Fruit fly (Drosophila melanogaster) ovary, adult (tissue): ENCODE measurements around the gene CG13992.

Experiments
- CG17801 ChIP-seq: fragments of 200-800 bp; optimal IDR thresholded peaks from 2 replicates; lab custom pipeline; 2019; ENCODE audit warnings: missing biosample characterization, mild to moderate bottlenecking, missing genetic modification characterization, moderate library complexity; ENCODE audit not compliant: partially characterized antibody

The CG13992 gene

DNA sequence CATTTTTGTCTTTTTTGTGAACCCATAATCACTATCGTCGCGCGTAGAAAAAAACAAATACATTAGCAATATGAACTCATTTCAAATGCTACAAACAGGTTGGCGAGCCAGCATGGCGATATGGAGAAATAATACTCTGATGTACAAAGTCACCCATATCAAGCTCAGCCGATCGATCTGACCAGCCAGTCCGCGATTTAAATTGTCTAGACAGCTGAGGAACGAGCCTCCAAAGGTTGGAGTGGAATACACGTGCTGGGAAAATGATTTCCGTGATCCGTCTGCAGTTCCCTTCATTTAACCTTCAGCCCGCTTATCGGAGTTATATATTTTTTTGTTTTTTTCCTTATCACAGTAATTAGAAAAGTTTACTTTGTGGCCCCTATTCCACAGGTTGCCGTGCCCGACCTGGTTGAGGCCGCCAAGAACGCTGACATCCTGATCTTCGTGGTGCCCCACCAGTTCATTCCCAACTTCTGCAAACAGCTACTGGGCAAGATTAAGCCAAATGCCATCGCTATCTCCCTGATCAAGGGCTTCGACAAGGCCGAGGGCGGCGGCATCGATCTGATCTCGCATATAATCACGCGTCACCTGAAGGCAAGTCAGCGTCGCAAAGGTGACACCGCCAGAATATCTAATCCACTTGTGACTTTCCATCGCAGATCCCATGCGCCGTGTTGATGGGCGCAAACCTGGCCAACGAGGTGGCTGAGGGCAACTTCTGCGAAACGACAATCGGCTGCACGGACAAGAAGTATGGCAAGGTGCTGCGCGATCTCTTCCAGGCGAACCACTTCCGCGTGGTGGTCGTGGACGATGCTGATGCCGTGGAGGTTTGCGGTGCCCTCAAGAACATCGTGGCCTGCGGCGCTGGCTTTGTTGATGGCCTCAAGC lies 21.7 kb downstream of the CG13992 start:
- TF ChIP-seq CG17801 (GFP tag; lab: Kevin White, UChicago), result no peak

DNA sequence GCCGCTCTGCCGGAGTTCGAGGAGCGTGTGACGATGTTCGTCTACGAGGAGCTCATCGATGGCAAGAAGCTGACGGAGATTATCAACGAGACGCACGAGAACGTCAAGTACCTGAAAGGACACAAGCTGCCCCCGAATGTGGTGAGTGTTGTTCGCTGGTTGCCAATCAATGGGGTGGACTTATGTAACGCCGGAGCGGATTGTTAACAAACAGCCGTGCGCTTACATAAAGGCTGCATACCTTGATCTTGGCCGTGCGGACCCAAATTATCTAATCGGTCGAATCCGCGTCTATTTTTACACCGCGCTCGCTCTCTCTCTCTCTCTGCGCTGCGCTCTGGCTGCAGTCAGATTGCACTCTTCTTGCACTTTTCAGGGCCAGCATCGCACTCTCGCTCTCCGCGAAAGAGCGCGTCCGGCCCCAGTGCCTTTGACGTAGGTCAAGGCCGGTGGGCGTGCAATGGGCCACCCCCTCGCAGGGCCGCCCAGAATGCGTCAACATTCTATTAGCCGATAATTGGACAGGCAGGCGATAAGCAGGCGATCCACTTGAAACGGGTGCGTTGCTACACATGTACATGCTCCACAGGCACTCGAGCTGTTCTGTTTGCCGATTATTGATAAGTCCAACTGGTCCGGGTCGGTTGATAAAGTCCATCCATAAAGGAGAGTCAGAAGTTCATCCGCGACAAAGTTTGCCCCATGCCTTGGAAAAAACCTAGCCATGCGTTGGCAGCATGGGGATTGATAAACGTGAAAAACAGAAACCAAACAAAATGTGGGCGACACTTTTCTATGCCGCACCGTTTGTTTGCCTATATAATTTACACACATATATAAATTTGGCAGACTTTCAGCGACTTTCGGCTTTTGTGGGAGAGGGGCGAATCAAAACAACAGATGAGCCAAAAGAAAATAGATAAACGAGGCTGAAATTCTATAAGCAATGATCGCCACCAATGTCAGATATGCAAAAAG lies 23.0 kb downstream of the CG13992 start:
- TF ChIP-seq CG17801 (GFP tag; lab: Kevin White, UChicago), result no peak

DNA sequence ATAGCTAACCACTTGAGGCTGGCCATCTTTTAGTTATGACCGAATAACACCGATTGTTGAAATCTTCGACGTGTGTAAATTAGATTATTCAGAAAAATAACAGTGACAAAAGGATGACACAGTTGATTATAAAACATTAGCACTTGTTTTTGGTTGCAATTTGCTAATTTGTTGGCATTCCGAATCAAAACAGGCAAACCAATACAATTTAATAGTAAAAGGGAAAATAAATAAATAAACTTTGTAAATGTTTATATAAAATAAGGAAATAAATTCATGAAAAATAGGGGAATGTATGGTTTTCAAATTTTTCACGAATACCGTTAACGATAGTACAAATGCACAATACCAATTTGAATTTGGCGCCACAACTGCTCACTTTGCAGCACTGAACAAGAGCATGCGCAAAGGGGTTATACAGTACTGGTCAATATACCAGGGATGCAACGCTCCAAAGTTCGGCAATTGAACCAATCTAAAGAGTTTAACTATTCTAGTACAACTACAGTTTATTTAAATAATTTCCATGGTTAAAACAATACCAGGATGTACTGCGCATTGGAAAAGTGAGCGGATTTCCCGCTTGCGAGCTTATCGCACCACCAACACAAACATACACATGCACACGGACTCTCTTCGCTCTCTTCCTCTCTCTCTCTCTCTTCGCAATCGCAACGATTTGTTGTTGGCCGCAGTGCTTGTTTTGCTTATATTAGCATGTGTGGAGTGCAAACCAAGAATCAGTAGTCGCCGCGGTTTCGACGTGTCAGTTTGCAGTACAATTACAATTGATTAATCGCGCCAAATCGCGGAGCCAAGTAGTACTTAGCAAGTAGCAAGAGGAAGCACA lies 24.1 kb downstream of the CG13992 start, which contains the start of the genes Sfp26Ad and Gpdh1:
Sfp26Ad (minus strand) TSS at position 76 of the 850 bp plus-strand sequence.
Gpdh1 (plus strand) TSS at position 415 of the 850 bp plus-strand sequence.
- TF ChIP-seq CG17801 (GFP tag; lab: Kevin White, UChicago), result peak; percentile 80

DNA sequence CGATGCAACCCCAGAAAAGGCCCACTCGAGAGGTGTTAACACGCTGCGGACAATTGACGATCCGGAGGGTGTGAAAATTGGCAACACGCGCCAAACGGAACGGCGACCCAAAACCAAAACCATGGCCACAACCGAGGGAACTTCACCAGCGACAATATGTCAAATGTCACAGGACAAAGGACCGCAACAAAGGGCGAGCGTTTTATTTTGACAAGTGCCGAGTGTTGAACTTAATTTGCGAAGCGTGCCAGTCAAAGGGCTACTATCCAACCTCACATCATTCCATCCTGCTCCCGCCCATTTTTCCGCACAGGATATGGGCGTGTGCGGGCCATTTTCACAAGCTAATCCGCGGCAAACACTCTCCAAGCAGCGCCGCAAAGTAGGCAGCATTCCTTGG lies 40.2 kb downstream of the CG13992 start:
- no peak for TF ChIP-seq CG17801 (GFP tag; lab: Kevin White, UChicago)

DNA sequence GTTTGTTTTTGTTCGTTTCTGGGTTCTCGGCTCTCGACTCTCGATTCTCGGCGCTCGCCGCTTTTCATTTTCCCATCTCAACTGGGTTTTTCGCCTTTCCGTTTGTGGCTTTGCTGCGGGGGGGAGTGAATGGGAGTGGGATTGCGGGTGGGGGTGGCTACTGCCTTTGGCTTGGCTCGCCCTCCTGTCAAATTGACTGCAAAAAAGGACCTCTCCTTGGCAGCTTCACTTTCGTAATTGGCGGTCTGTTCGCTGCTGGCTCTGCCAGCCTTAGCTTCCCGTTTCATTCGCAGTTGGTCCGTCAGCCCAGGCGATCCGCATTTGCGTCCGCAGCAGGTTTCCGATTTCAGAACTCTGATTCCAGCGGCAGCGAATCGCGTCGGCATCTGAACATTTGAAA lies 41.9 kb downstream of the CG13992 start, which contains the start of gene dsf:
dsf (plus strand) TSS at position 301 of the 400 bp plus-strand sequence.
- no peak for TF ChIP-seq CG17801 (GFP tag; lab: Kevin White, UChicago)

DNA sequence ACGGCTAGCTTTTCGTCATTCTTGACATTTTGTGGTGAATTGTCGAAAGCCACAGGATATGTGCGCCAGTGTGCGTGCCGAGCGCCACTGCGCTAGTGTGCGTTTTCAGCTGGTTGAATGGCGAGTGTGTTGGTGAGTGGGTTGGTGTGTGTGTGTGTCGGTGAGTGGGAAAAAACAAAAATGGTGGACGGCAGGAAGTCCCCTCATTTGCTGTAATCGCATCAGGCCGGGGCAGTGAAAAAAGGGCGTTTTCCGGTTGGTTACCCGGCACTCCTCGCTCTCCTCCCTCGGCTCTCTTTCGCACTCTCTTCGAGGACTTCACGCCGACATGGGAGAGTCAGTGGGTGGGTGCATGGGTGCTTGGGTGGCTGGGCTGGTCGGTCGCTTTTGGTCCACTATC lies 42.4 kb downstream of the CG13992 start:
- no peak for TF ChIP-seq CG17801 (GFP tag; lab: Kevin White, UChicago)

DNA sequence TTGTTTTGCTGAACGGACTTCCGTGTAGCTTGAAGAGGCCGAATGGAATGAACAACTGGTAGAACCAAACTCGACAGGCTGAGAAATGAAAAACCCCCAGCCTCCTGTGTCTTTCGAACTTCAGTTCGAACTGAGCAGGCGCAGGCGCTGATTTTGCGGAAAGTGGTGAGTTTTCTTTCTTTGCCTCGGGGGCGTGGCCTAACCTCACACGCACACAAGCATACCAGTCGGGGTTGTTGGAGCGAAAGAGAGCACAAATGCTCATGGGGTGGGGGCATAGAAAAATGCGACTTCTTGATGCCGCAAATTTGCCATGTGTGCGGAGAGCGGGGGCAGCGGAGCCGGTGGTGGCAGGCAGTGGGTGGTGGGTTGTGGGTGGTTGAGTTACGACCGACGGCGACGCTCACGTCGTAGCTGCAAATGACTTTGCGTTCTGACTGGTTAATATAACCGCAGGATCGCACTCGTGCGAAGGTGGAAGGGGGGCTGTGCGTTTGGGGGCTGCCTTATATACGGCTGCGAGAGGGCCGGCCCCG lies 43.9 kb downstream of the CG13992 start, which contains the start of gene CG9016:
CG9016 (minus strand) TSS at position 51 of the 536 bp plus-strand sequence.
- no peak for TF ChIP-seq CG17801 (GFP tag; lab: Kevin White, UChicago)
